Fruit fly (Drosophila melanogaster) whole organism, adult: Measurements from ENCODE around the gene shtd.

Source experiments
- CG5204 ChIP-seq: fragments of 200-800 bp; sonication (Bioruptor generic); optimal IDR thresholded peaks from 2 replicates; lab custom pipeline; 2016; ENCODE audit warnings: missing biosample characterization, missing genetic modification characterization
- Crg-1 ChIP-seq: fragments of 200-800 bp; sonication (Bioruptor generic); optimal IDR thresholded peaks from 2 replicates; lab custom pipeline; 2016; ENCODE audit warnings: missing biosample characterization, missing genetic modification characterization
- Hr96 ChIP-seq: fragments of 200-800 bp; sonication (Bioruptor generic); optimal IDR thresholded peaks from 2 replicates; lab custom pipeline; 2016; ENCODE audit warnings: missing biosample characterization, missing genetic modification characterization
- bab1 ChIP-seq: fragments of 200-800 bp; sonication (Bioruptor generic); optimal IDR thresholded peaks from 3 replicates; lab custom pipeline; 2019; ENCODE audit warnings: missing biosample characterization, mild to moderate bottlenecking, missing genetic modification characterization, moderate library complexity
- pad ChIP-seq: fragments of 200-800 bp; sonication (Bioruptor generic); optimal IDR thresholded peaks from 3 replicates; lab custom pipeline; 2017; ENCODE audit warnings: missing biosample characterization, missing genetic modification characterization, mild to moderate bottlenecking, moderate library complexity, missing genetic modification reagents

dm6 chrX:15467402-15467941 lies 5.2 kb upstream of the shtd start, which contains the start of the genes CG15642 and CG15641:
- TF ChIP-seq CG5204 (GFP tag; lab: Kevin White, UChicago) = no peak
- TF ChIP-seq bab1 (GFP tag; lab: Kevin White, UChicago) = no peak
- TF ChIP-seq Hr96 (GFP tag; lab: Kevin White, UChicago) = no peak
- TF ChIP-seq Crg-1 (GFP tag; lab: Kevin White, UChicago) = no peak
- no peak for TF ChIP-seq pad (GFP tag; lab: Kevin White, UChicago)
